Worm (Caenorhabditis elegans): ENCODE data around the gene F28C6.10.

The F28C6.10 gene

ce11 chrII:8648843-8649242 is 41.1 kb downstream of the F28C6.10 start:
- TF ChIP-seq pes-1 (GFP tag; IDR thresholded peaks at IDR 0.05) (no peak), scrt-1 (GFP tag; IDR thresholded peaks at IDR 0.05) (no peak)

- TF ChIP-seq aly-1 (tag; optimal IDR thresholded peaks at IDR 0.05) (no peak), tbx-11 (GFP tag; IDR thresholded peaks at IDR 0.05) (no peak), tbx-37 (GFP tag; conservative IDR thresholded peaks at IDR 0.05) (no peak), B0310.2 (tag; optimal IDR thresholded peaks at IDR 0.05) (no peak), F13C5.2 (tag; optimal IDR thresholded peaks at IDR 0.05) (no peak), hmbx-1 (tag; optimal IDR thresholded peaks at IDR 0.05) (no peak), scrt-1 (GFP tag; IDR thresholded peaks at IDR 0.05) (no peak), hmg-4 (GFP tag; optimal IDR thresholded peaks at IDR 0.05) (no peak), ama-1 (optimal IDR thresholded peaks at IDR 0.05) (no peak)
Measured at ce11 chrII:8650644-8651159, 42.9 kb downstream of the F28C6.10 start, which contains the start of gene pyr-1. Gene pyr-1, plus strand, starts transcription at chrII:8651109.

All from whole organism, early embryonic.